Worm (Caenorhabditis elegans): ENCODE data around the gene fbxa-22.

DNA sequence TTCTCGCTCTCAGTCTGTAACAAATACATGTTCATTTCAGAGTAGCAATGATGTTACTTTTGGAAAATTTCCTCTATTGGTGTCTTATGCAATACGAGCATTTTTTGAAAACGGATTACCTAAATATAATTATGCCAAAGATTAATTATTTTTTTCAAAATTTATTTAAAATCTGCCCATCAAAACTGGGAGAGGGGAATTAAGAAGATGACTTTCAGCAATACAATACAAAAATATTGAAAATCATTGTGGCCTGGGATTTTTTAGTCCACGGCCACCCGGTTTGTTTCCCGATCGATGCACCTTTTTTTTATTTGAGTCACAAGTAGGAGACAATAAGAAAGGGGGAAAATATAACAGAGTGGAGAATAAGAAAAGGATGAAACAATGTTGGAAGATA lies 708 bp upstream of the fbxa-22 start, which contains the start of gene fbxa-56:
- TF ChIP-seq lsy-2 (tag; optimal IDR thresholded peaks at IDR 0.05): no peak
- no peak for TF ChIP-seq mab-5 (tag; optimal IDR thresholded peaks at IDR 0.05)
- no peak for TF ChIP-seq blmp-1 (tag; optimal IDR thresholded peaks at IDR 0.05)
- TF ChIP-seq ceh-43 (GFP tag; optimal IDR thresholded peaks at IDR 0.05): no peak
- no peak for TF ChIP-seq elt-1 (tag; optimal IDR thresholded peaks at IDR 0.05; ENCODE audit: borderline replicate concordance, insufficient read depth)

Measured in whole organism, mixed stage, embryonic.